Worm (Caenorhabditis elegans) whole organism, L2 larva: ENCODE results near the gene clec-232.

Experiments
- alr-1 ChIP-seq: fragments of 150-350 bp; optimal IDR thresholded peaks from 2 replicates; lab custom pipeline; 2014; ENCODE audit warnings: missing biosample characterization, missing genetic modification characterization
- crh-2 ChIP-seq: sonication (generic microtip); optimal IDR thresholded peaks from 2 replicates; lab custom pipeline; 2017; ENCODE audit warnings: missing biosample characterization, missing genetic modification characterization
- dmd-4 ChIP-seq: sonication (generic microtip); optimal IDR thresholded peaks from 2 replicates; lab custom pipeline; 2017; ENCODE audit warnings: missing biosample characterization, missing genetic modification characterization
- egl-27 ChIP-seq: sonication (generic microtip); optimal IDR thresholded peaks from 3 replicates; lab custom pipeline; 2017; ENCODE audit warnings: missing biosample characterization, missing genetic modification reagents, missing genetic modification characterization
- mdl-1 ChIP-seq, 2 experiments: fragments of 150-350 bp in 1 of 2; sonication (generic microtip) in 1 of 2; optimal IDR thresholded peaks; 2 replicates each; lab custom pipeline; 2017; ENCODE audit warnings: missing biosample characterization in 2 of 2, missing genetic modification characterization in 2 of 2
- nhr-12 ChIP-seq: fragments of 150-350 bp; optimal IDR thresholded peaks from 2 replicates; lab custom pipeline; 2014; ENCODE audit warnings: missing biosample characterization, missing genetic modification characterization
- nhr-129 ChIP-seq: fragments of 150-350 bp; optimal IDR thresholded peaks from 2 replicates; lab custom pipeline; 2014; ENCODE audit warnings: missing biosample characterization, missing genetic modification characterization
- nhr-237 ChIP-seq: fragments of 150-350 bp; optimal IDR thresholded peaks from 2 replicates; lab custom pipeline; 2014; ENCODE audit warnings: missing biosample characterization, missing genetic modification characterization
- nhr-6 ChIP-seq: fragments of 150-350 bp; optimal IDR thresholded peaks from 2 replicates; lab custom pipeline; 2014; ENCODE audit warnings: missing biosample characterization, missing genetic modification characterization
- skn-1 ChIP-seq: sonication (generic microtip); optimal IDR thresholded peaks from 2 replicates; lab custom pipeline; 2017; ENCODE audit warnings: missing biosample characterization, missing genetic modification characterization
- unc-55 ChIP-seq: fragments of 150-350 bp; sonication (generic microtip); optimal IDR thresholded peaks from 3 replicates; lab custom pipeline; 2014; ENCODE audit warnings: missing biosample characterization, missing genetic modification reagents, missing genetic modification characterization
- ztf-11 ChIP-seq: sonication (generic microtip); optimal IDR thresholded peaks from 2 replicates; lab custom pipeline; 2017; ENCODE audit warnings: missing biosample characterization, missing genetic modification characterization

ce11 chrV:15967542-15967941 is 8.4 kb upstream of the clec-232 start, which contains the start of gene sri-1:
- TF ChIP-seq crh-2 (tag; lab: Kevin White, UChicago) (no peak), nhr-237 (tag; lab: Kevin White, UChicago) (no peak), ztf-11 (tag; lab: Kevin White, UChicago) (no peak), alr-1 (tag; lab: Kevin White, UChicago) (no peak), mdl-1 (tag; optimal IDR thresholded peaks at IDR 0.05; lab: Kevin White, UChicago) (no peak), egl-27 (tag; lab: Kevin White, UChicago) (no peak), nhr-12 (tag; lab: Kevin White, UChicago) (no peak), nhr-6 (tag; lab: Kevin White, UChicago) (no peak), nhr-129 (tag; lab: Kevin White, UChicago) (no peak), unc-55 (GFP tag; lab: Kevin White, UChicago) (no peak), skn-1 (no peak), dmd-4 (tag; lab: Kevin White, UChicago) (no peak)
